Worm (Caenorhabditis elegans) whole organism, early embryonic: ENCODE results near the gene kin-33.
"Not testable (repeated sequence)": the region's sequence is repeated elsewhere in the genome, so short reads cannot be mapped to it uniquely, and the experiment has no call there.

Source experiments
- B0310.2 ChIP-seq: sonication (generic microtip); optimal IDR thresholded peaks from 2 replicates; lab custom pipeline; 2016; ENCODE audit warnings: mild to moderate bottlenecking, missing genetic modification characterization, missing compliant biosample characterization
- F13C5.2 ChIP-seq: sonication (generic microtip); optimal IDR thresholded peaks from 2 replicates; lab custom pipeline; 2017; ENCODE audit warnings: mild to moderate bottlenecking, missing genetic modification characterization, inconsistent platforms, missing compliant biosample characterization
- aly-1 ChIP-seq: sonication (generic microtip); optimal IDR thresholded peaks from 2 replicates; lab custom pipeline; 2016; ENCODE audit warnings: missing genetic modification characterization, missing compliant biosample characterization
- ama-1 ChIP-seq: fragments of 150-350 bp; optimal IDR thresholded peaks from 2 replicates; lab custom pipeline; 2014
- ceh-13 ChIP-seq: fragments of 200-800 bp; sonication (Bioruptor generic); optimal IDR thresholded peaks from 2 replicates; lab custom pipeline; 2018; ENCODE audit warnings: mild to moderate bottlenecking, missing genetic modification characterization, missing compliant biosample characterization
- ceh-36 ChIP-seq: sonication (generic microtip); optimal IDR thresholded peaks from 2 replicates; lab custom pipeline; 2016; ENCODE audit warnings: missing genetic modification characterization, inconsistent platforms, missing compliant biosample characterization
- ets-7 ChIP-seq: sonication (generic microtip); optimal IDR thresholded peaks from 2 replicates; lab custom pipeline; 2016; ENCODE audit warnings: missing genotype, missing genetic modification characterization, missing compliant biosample characterization
- flt-1 ChIP-seq: fragments of 200-800 bp; sonication (Bioruptor generic); IDR thresholded peaks from 2 replicates; pipeline ENCODE4 v1.3.6; 2022; ENCODE audit warnings: missing genetic modification characterization, missing compliant biosample characterization
- hmbx-1 ChIP-seq: sonication (generic microtip); optimal IDR thresholded peaks from 2 replicates; lab custom pipeline; 2016; ENCODE audit warnings: mild to moderate bottlenecking, missing genetic modification characterization, missing compliant biosample characterization
- hmg-4 ChIP-seq: fragments of 200-800 bp; sonication (Bioruptor generic); optimal IDR thresholded peaks from 2 replicates; lab custom pipeline; 2018; ENCODE audit warnings: mild to moderate bottlenecking, missing genetic modification characterization, missing compliant biosample characterization
- hnd-1 ChIP-seq: sonication (generic microtip); optimal IDR thresholded peaks from 2 replicates; lab custom pipeline; 2016; ENCODE audit warnings: missing genetic modification characterization, missing compliant biosample characterization
- pes-1 ChIP-seq: fragments of 200-800 bp; sonication (Bioruptor generic); IDR thresholded peaks from 2 replicates; pipeline ENCODE4 v1.3.6; 2022; ENCODE audit warnings: missing genetic modification reagents, missing genetic modification characterization, missing compliant biosample characterization
- scrt-1 ChIP-seq: fragments of 200-800 bp; sonication (Bioruptor generic); IDR thresholded peaks from 2 replicates; pipeline ENCODE4 v1.3.6; 2022; ENCODE audit warnings: missing genetic modification characterization, missing compliant biosample characterization
- sea-1 ChIP-seq: fragments of 200-800 bp; sonication (Bioruptor generic); conservative IDR thresholded peaks from 2 replicates; pipeline ENCODE4 v1.3.6; 2022; ENCODE audit warnings: missing genetic modification characterization, missing compliant biosample characterization
- tbx-11 ChIP-seq: fragments of 200-800 bp; sonication (Bioruptor generic); IDR thresholded peaks from 2 replicates; pipeline ENCODE4 v1.3.6; 2022; ENCODE audit warnings: missing genetic modification characterization, missing compliant biosample characterization
- tbx-37 ChIP-seq: fragments of 200-800 bp; sonication (Bioruptor generic); conservative IDR thresholded peaks from 2 replicates; pipeline ENCODE4 v1.3.6; 2022; ENCODE audit warnings: missing genetic modification reagents, missing genetic modification characterization, missing compliant biosample characterization
- tra-4 ChIP-seq: sonication (generic microtip); optimal IDR thresholded peaks from 2 replicates; lab custom pipeline; 2017; ENCODE audit warnings: missing genetic modification characterization, missing compliant biosample characterization

The kin-33 gene

ce11 chrV:238094-238493 lies 3.6 kb upstream of the kin-33 start, which contains the start of gene R02C2.1:
Gene R02C2.1 (minus strand): TSS chrV:238194.
- TF ChIP-seq hnd-1 (tag; lab: Kevin White, UChicago) = no peak

ce11 chrV:237012-237411 lies 2.5 kb upstream of the kin-33 start:
- TF ChIP-seq tra-4 (tag; lab: Kevin White, UChicago) (no peak), F13C5.2 (no peak)

ce11 chrV:219632-220031 lies 14.8 kb downstream of the kin-33 start, which contains the start of gene srh-80:
Gene srh-80 (plus strand): TSS chrV:219932.
- TF ChIP-seq tra-4 (tag; lab: Kevin White, UChicago) = no peak
- TF ChIP-seq ama-1 (lab: Kevin White, UChicago) = no peak
- TF ChIP-seq scrt-1 (GFP tag; lab: Robert Waterston, UW) = no peak
- TF ChIP-seq ets-7 (tag; lab: Kevin White, UChicago) = no peak
- TF ChIP-seq ceh-36 (tag; lab: Kevin White, UChicago) = no peak
- no peak for TF ChIP-seq ceh-13 (GFP tag; lab: Kevin White, UChicago)
- TF ChIP-seq hmg-4 (GFP tag; lab: Kevin White, UChicago) = no peak
- no peak for TF ChIP-seq hmbx-1 (tag; lab: Kevin White, UChicago)
- TF ChIP-seq tbx-37 (GFP tag; lab: Robert Waterston, UW) = no peak
- TF ChIP-seq flt-1 = no peak
- TF ChIP-seq B0310.2 (tag; lab: Kevin White, UChicago) = no peak
- no peak for TF ChIP-seq aly-1 (tag; lab: Kevin White, UChicago)

- TF ChIP-seq sea-1 (GFP tag; lab: Robert Waterston, UW) (no peak), B0310.2 (tag; lab: Kevin White, UChicago) (no peak), ceh-13 (GFP tag; lab: Kevin White, UChicago) (no peak), tra-4 (tag; lab: Kevin White, UChicago) (no peak), hnd-1 (tag; lab: Kevin White, UChicago) (no peak), ets-7 (tag; lab: Kevin White, UChicago) (no peak), scrt-1 (GFP tag; lab: Robert Waterston, UW) (no peak), aly-1 (tag; lab: Kevin White, UChicago) (no peak), tbx-37 (GFP tag; lab: Robert Waterston, UW) (no peak), flt-1 (no peak), ama-1 (lab: Kevin White, UChicago) (no peak), hmg-4 (GFP tag; lab: Kevin White, UChicago) (no peak), ceh-36 (tag; lab: Kevin White, UChicago) (no peak), F13C5.2 (no peak)
Measured at ce11 chrV:216847-217246, 17.6 kb downstream of the kin-33 start, which contains the start of gene srh-78. Gene srh-78 (plus strand): TSS chrV:217147.

ce11 chrV:215697-216096 lies 18.8 kb downstream of the kin-33 start:
- no peak for TF ChIP-seq hnd-1 (tag; lab: Kevin White, UChicago)
- no peak for TF ChIP-seq sea-1 (GFP tag; lab: Robert Waterston, UW)
- TF ChIP-seq ceh-13 (GFP tag; lab: Kevin White, UChicago) = no peak

ce11 chrV:212687-213086 lies 21.8 kb downstream of the kin-33 start, which contains the start of gene DC2.5:
Gene DC2.5 (minus strand): TSS chrV:212787.
- not testable (repeated sequence) for TF ChIP-seq scrt-1 (GFP tag; lab: Robert Waterston, UW); tbx-37 (GFP tag; lab: Robert Waterston, UW); hnd-1 (tag; lab: Kevin White, UChicago)

- no peak for TF ChIP-seq tra-4 (tag; lab: Kevin White, UChicago)
- no peak for TF ChIP-seq hmbx-1 (tag; lab: Kevin White, UChicago)
- TF ChIP-seq sea-1 (GFP tag; lab: Robert Waterston, UW) = no peak
- no peak for TF ChIP-seq ceh-13 (GFP tag; lab: Kevin White, UChicago)
- no peak for TF ChIP-seq ceh-36 (tag; lab: Kevin White, UChicago)
- no peak for TF ChIP-seq hnd-1 (tag; lab: Kevin White, UChicago)
- TF ChIP-seq hmg-4 (GFP tag; lab: Kevin White, UChicago) = no peak
- no peak for TF ChIP-seq ets-7 (tag; lab: Kevin White, UChicago)
- TF ChIP-seq scrt-1 (GFP tag; lab: Robert Waterston, UW) = no peak
- TF ChIP-seq ama-1 (lab: Kevin White, UChicago) = no peak
- TF ChIP-seq aly-1 (tag; lab: Kevin White, UChicago) = no peak
- TF ChIP-seq F13C5.2 = no peak
- no peak for TF ChIP-seq tbx-11
- no peak for TF ChIP-seq B0310.2 (tag; lab: Kevin White, UChicago)
- no peak for TF ChIP-seq pes-1
- TF ChIP-seq flt-1 = no peak
Measured at ce11 chrV:211388-212168, 22.9 kb downstream of the kin-33 start.

ce11 chrV:206814-207213 lies 27.7 kb downstream of the kin-33 start:
- TF ChIP-seq hmg-4 (GFP tag; lab: Kevin White, UChicago) = no peak
- TF ChIP-seq sea-1 (GFP tag; lab: Robert Waterston, UW) = no peak
- TF ChIP-seq ama-1 (lab: Kevin White, UChicago) = no peak
- TF ChIP-seq pes-1 = no peak
